Worm (Caenorhabditis elegans) whole organism, L4 larva: ENCODE results near the gene Y55F3AM.5.

ENCODE experiments used
- aha-1 ChIP-seq: fragments of 150-350 bp; peaks from one replicate; lab custom pipeline; 2014; ENCODE audit warnings: missing biosample characterization, missing genetic modification characterization
- fos-1 ChIP-seq: fragments of 150-350 bp; optimal IDR thresholded peaks from 2 replicates; lab custom pipeline; 2014; ENCODE audit warnings: missing biosample characterization, missing genetic modification characterization
- nhr-76 ChIP-seq: fragments of 150-350 bp; optimal IDR thresholded peaks from 2 replicates; lab custom pipeline; 2014; ENCODE audit warnings: missing biosample characterization, missing genetic modification characterization
- skn-1 ChIP-seq: fragments of 150-350 bp; optimal IDR thresholded peaks from 2 replicates; lab custom pipeline; 2014; ENCODE audit warnings: missing biosample characterization, missing genetic modification characterization
- unc-130 ChIP-seq: sonication (generic microtip); optimal IDR thresholded peaks from 2 replicates; lab custom pipeline; 2016; ENCODE audit warnings: missing genetic modification reagents, missing genetic modification characterization, missing compliant biosample characterization

DNA sequence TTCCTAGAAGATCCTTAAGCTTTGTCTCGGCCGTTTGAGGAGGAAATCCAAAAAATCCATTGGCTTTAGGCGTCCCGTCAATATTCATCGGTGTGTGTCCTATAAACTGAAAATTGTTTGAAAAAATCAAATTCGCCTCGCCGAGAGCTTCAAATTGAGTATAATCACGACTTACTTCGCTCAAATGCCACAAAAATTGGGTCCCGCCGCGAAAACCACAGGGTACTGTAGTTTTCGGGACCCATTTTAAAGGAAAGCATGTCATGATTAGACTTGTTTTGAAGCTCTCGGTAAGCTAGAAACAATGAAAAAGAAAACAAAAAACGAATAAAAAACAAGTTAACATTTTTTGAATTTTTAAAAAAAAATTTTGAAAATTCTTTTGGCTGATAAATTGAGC, 8.7 kb upstream of the Y55F3AM.5 start, which contains the start of gene egrh-2:
- TF ChIP-seq aha-1 (tag; lab: Kevin White, UChicago): peak; percentile 41
- no peak for TF ChIP-seq fos-1 (tag; lab: Kevin White, UChicago)
- TF ChIP-seq unc-130 (GFP tag; lab: Kevin White, UChicago): no peak
- TF ChIP-seq nhr-76: no peak
- TF ChIP-seq skn-1 (tag; lab: Kevin White, UChicago): no peak
